Fruit fly (Drosophila melanogaster) whole organism, embryonic: Measurements from ENCODE around the gene HHEX.

Experiments
- BEAF-32 ChIP-seq: fragments of 200-800 bp; sonication (Bioruptor generic); optimal IDR thresholded peaks from 3 replicates; lab custom pipeline; 2017; ENCODE audit warnings: missing biosample characterization, missing genetic modification characterization, mild to moderate bottlenecking, moderate library complexity, missing genetic modification reagents
- BtbVII ChIP-seq: fragments of 200-800 bp; sonication (Bioruptor generic); optimal IDR thresholded peaks from 3 replicates; lab custom pipeline; 2017; ENCODE audit warnings: missing biosample characterization, mild to moderate bottlenecking, missing genetic modification characterization
- CG11247 ChIP-seq: fragments of 200-800 bp; sonication (Bioruptor generic); IDR thresholded peaks from 2 replicates; pipeline ENCODE4 v1.3.6; 2022; ENCODE audit warnings: missing biosample characterization, missing genetic modification characterization
- CG11456 ChIP-seq: fragments of 200-800 bp; sonication (Bioruptor generic); IDR thresholded peaks from 3 replicates; pipeline ENCODE4 v1.3.6; 2022; ENCODE audit warnings: missing biosample characterization, missing genetic modification characterization
- CG13894 ChIP-seq: fragments of 200-800 bp; sonication (Bioruptor generic); optimal IDR thresholded peaks from 3 replicates; lab custom pipeline; 2018; ENCODE audit warnings: missing biosample characterization, mild to moderate bottlenecking, missing genetic modification characterization, moderate library complexity
- CG15269 ChIP-seq: fragments of 200-800 bp; sonication (Bioruptor generic); optimal IDR thresholded peaks from 2 replicates; lab custom pipeline; 2018; ENCODE audit warnings: missing biosample characterization, mild to moderate bottlenecking, missing genetic modification characterization, moderate library complexity
- CG15696 ChIP-seq: fragments of 200-800 bp; sonication (Bioruptor generic); optimal IDR thresholded peaks from 2 replicates; lab custom pipeline; 2019; ENCODE audit warnings: missing biosample characterization, mild to moderate bottlenecking, missing genetic modification characterization, moderate library complexity
- CG1603 ChIP-seq: fragments of 200-800 bp; sonication (Bioruptor generic); optimal IDR thresholded peaks from 2 replicates; lab custom pipeline; 2019; ENCODE audit warnings: missing biosample characterization, mild to moderate bottlenecking, missing genetic modification characterization, moderate library complexity
- CG2199 ChIP-seq: fragments of 200-800 bp; sonication (Bioruptor generic); IDR thresholded peaks from 3 replicates; pipeline ENCODE4 v1.3.6; 2022; ENCODE audit warnings: missing biosample characterization, missing genetic modification characterization
- CG31365 ChIP-seq: fragments of 200-800 bp; sonication (Bioruptor generic); optimal IDR thresholded peaks from 2 replicates; lab custom pipeline; 2018; ENCODE audit warnings: missing biosample characterization, mild to moderate bottlenecking, missing genetic modification characterization
- CG3281 ChIP-seq: fragments of 200-800 bp; sonication (Bioruptor generic); optimal IDR thresholded peaks from 3 replicates; lab custom pipeline; 2017; ENCODE audit warnings: missing biosample characterization, mild to moderate bottlenecking, missing genetic modification characterization
- CG42726 ChIP-seq: fragments of 200-800 bp; sonication (Bioruptor generic); IDR thresholded peaks from 2 replicates; pipeline ENCODE4 v1.3.6; 2022; ENCODE audit warnings: missing biosample characterization, missing genetic modification characterization; ENCODE audit not compliant: partially characterized antibody
- CG4360 ChIP-seq: fragments of 200-800 bp; sonication (Bioruptor generic); IDR thresholded peaks from 2 replicates; pipeline ENCODE4 v1.3.6; 2022; ENCODE audit warnings: missing biosample characterization, missing genetic modification characterization
- CG4820 ChIP-seq: fragments of 200-800 bp; sonication (Bioruptor generic); optimal IDR thresholded peaks from 3 replicates; lab custom pipeline; 2016; ENCODE audit warnings: missing biosample characterization, missing genetic modification characterization
- CG5180 ChIP-seq: fragments of 200-800 bp; sonication (Bioruptor generic); optimal IDR thresholded peaks from 3 replicates; lab custom pipeline; 2017; ENCODE audit warnings: missing biosample characterization, missing genetic modification characterization, mild to moderate bottlenecking, moderate library complexity, missing genetic modification reagents
- CG7372 ChIP-seq: fragments of 200-800 bp; sonication (Bioruptor generic); IDR thresholded peaks from 2 replicates; pipeline ENCODE4 v1.3.6; 2022; ENCODE audit warnings: missing biosample characterization, missing genetic modification characterization
- CG7745 ChIP-seq: fragments of 200-800 bp; sonication (Bioruptor generic); optimal IDR thresholded peaks from 2 replicates; lab custom pipeline; 2018; ENCODE audit warnings: missing biosample characterization, mild to moderate bottlenecking, missing genetic modification characterization, moderate library complexity
- CTCF ChIP-seq: fragments of 200-800 bp; sonication (Bioruptor generic); optimal IDR thresholded peaks from 2 replicates; lab custom pipeline; 2017; ENCODE audit warnings: missing biosample characterization, mild to moderate bottlenecking, missing genetic modification characterization, moderate library complexity
- Dip2 ChIP-seq: fragments of 200-800 bp; sonication (Bioruptor generic); IDR thresholded peaks from 2 replicates; pipeline ENCODE4 v1.3.6; 2022; ENCODE audit warnings: missing biosample characterization, missing genetic modification characterization
- Elba2 ChIP-seq: fragments of 200-800 bp; sonication (Bioruptor generic); optimal IDR thresholded peaks from 3 replicates; lab custom pipeline; 2016; ENCODE audit warnings: missing biosample characterization, missing genetic modification characterization
- HmgZ ChIP-seq: fragments of 200-800 bp; sonication (Bioruptor generic); optimal IDR thresholded peaks from 2 replicates; lab custom pipeline; 2018; ENCODE audit warnings: missing biosample characterization, mild to moderate bottlenecking, missing genetic modification characterization
- Hmr ChIP-seq: fragments of 200-800 bp; sonication (Bioruptor generic); optimal IDR thresholded peaks from 3 replicates; lab custom pipeline; 2017; ENCODE audit warnings: mild to moderate bottlenecking, missing biosample characterization, missing genetic modification reagents, missing genetic modification characterization
- Hr51 ChIP-seq, 2 experiments: fragments of 200-800 bp; sonication (Bioruptor generic); optimal IDR thresholded peaks; 2 replicates in 1 of 2; 3 replicates in 1 of 2; lab custom pipeline; 2016 to 2018; ENCODE audit warnings: missing biosample characterization in 2 of 2, missing genetic modification characterization in 2 of 2, mild to moderate bottlenecking in 1 of 2, moderate library complexity in 1 of 2
- Jarid2 ChIP-seq: fragments of 200-800 bp; sonication (Bioruptor generic); optimal IDR thresholded peaks from 3 replicates; lab custom pipeline; 2017; ENCODE audit warnings: mild to moderate bottlenecking, missing biosample characterization, missing genetic modification reagents, missing genetic modification characterization
- Med ChIP-seq: fragments of 200-800 bp; sonication (Bioruptor generic); peaks from one replicate; lab custom pipeline; 2016; ENCODE audit warnings: missing biosample characterization, missing genetic modification characterization, mild to moderate bottlenecking, inconsistent platforms, moderate library complexity
- Pdp1 ChIP-seq, 2 experiments: fragments of 200-800 bp; sonication (Bioruptor generic); optimal IDR thresholded peaks; 3 replicates each; lab custom pipeline; 2016; ENCODE audit warnings: missing biosample characterization in 2 of 2, missing genetic modification characterization in 2 of 2, mild to moderate bottlenecking in 1 of 2, moderate library complexity in 1 of 2
- Sox100B ChIP-seq: fragments of 200-800 bp; sonication (Bioruptor generic); optimal IDR thresholded peaks from 3 replicates; lab custom pipeline; 2018; ENCODE audit warnings: missing biosample characterization, mild to moderate bottlenecking, missing genetic modification characterization
- Usf ChIP-seq: fragments of 200-800 bp; sonication (Bioruptor generic); optimal IDR thresholded peaks from 2 replicates; lab custom pipeline; 2017; ENCODE audit warnings: missing genotype, missing biosample characterization, missing genetic modification characterization
- ara ChIP-seq: fragments of 200-800 bp; sonication (Bioruptor generic); IDR thresholded peaks from 2 replicates; pipeline ENCODE4 v1.3.6; 2022; ENCODE audit warnings: missing biosample characterization, missing genetic modification characterization
- bcd ChIP-seq: fragments of 200-800 bp; sonication (Bioruptor generic); optimal IDR thresholded peaks from 2 replicates; lab custom pipeline; 2017; ENCODE audit warnings: missing biosample characterization, mild to moderate bottlenecking, missing genetic modification characterization
- dan ChIP-seq: fragments of 200-800 bp; sonication (Bioruptor generic); IDR thresholded peaks from 2 replicates; pipeline ENCODE4 v1.3.6; 2022; ENCODE audit warnings: missing biosample characterization, missing genetic modification characterization
- dimm ChIP-seq: fragments of 200-800 bp; sonication (Bioruptor generic); IDR thresholded peaks from 2 replicates; pipeline ENCODE4 v1.3.6; 2022; ENCODE audit warnings: missing biosample characterization, missing genetic modification characterization
- dpn ChIP-seq, 2 experiments: fragments of 200-800 bp; sonication (Bioruptor generic); optimal IDR thresholded peaks; 3 replicates each; lab custom pipeline; 2016; ENCODE audit warnings: missing biosample characterization in 2 of 2, missing genetic modification characterization in 2 of 2
- exex ChIP-seq: fragments of 200-800 bp; sonication (Bioruptor generic); optimal IDR thresholded peaks from 4 replicates; lab custom pipeline; 2018; ENCODE audit warnings: missing biosample characterization, mild to moderate bottlenecking, missing genetic modification characterization, moderate library complexity
- eyg ChIP-seq: fragments of 200-800 bp; sonication (Bioruptor generic); optimal IDR thresholded peaks from 3 replicates; lab custom pipeline; 2016; ENCODE audit warnings: missing biosample characterization, missing genetic modification characterization
- kni ChIP-seq: fragments of 200-800 bp; sonication (Bioruptor generic); optimal IDR thresholded peaks from 3 replicates; lab custom pipeline; 2017; ENCODE audit warnings: mild to moderate bottlenecking, missing biosample characterization, missing genetic modification reagents, missing genetic modification characterization
- knrl ChIP-seq: fragments of 200-800 bp; sonication (Bioruptor generic); IDR thresholded peaks from 3 replicates; pipeline ENCODE4 v1.3.6; 2022; ENCODE audit warnings: missing biosample characterization, missing genetic modification characterization; ENCODE audit not compliant: partially characterized antibody
- org-1 ChIP-seq: fragments of 200-800 bp; sonication (Bioruptor generic); optimal IDR thresholded peaks from 2 replicates; lab custom pipeline; 2017; ENCODE audit warnings: missing biosample characterization, missing genetic modification characterization
- row ChIP-seq: fragments of 200-800 bp; sonication (Bioruptor generic); IDR thresholded peaks from 3 replicates; pipeline ENCODE4 v1.3.6; 2022; ENCODE audit warnings: missing biosample characterization, missing genetic modification characterization
- salm ChIP-seq: fragments of 200-800 bp; sonication (Bioruptor generic); optimal IDR thresholded peaks from 2 replicates; lab custom pipeline; 2018; ENCODE audit warnings: missing biosample characterization, mild to moderate bottlenecking, missing genetic modification characterization
- sd ChIP-seq: fragments of 200-800 bp; sonication (Bioruptor generic); optimal IDR thresholded peaks from 3 replicates; lab custom pipeline; 2018; ENCODE audit warnings: missing biosample characterization, mild to moderate bottlenecking, missing genetic modification characterization, moderate library complexity
- slou ChIP-seq: fragments of 200-800 bp; sonication (Bioruptor generic); optimal IDR thresholded peaks from 3 replicates; lab custom pipeline; 2016; ENCODE audit warnings: missing biosample characterization, missing genetic modification characterization
- so ChIP-seq: fragments of 200-800 bp; sonication (Bioruptor generic); IDR thresholded peaks from 3 replicates; pipeline ENCODE4 v1.3.6; 2022; ENCODE audit warnings: missing biosample characterization, missing genetic modification characterization
- sob ChIP-seq: fragments of 200-800 bp; sonication (Bioruptor generic); IDR thresholded peaks from 2 replicates; pipeline ENCODE4 v1.3.6; 2022; ENCODE audit warnings: missing biosample characterization, missing genetic modification characterization
- stc ChIP-seq: fragments of 200-800 bp; sonication (Bioruptor generic); IDR thresholded peaks from 2 replicates; pipeline ENCODE4 v1.3.6; 2022; ENCODE audit warnings: missing biosample characterization, missing genetic modification characterization
- tio ChIP-seq: fragments of 200-800 bp; sonication (Bioruptor generic); optimal IDR thresholded peaks from 2 replicates; lab custom pipeline; 2017; ENCODE audit warnings: missing biosample characterization, missing genetic modification characterization, inconsistent platforms
- twi ChIP-seq: fragments of 200-800 bp; optimal IDR thresholded peaks from 2 replicates; lab custom pipeline; 2019; ENCODE audit warnings: missing biosample characterization, mild to moderate bottlenecking, missing genetic modification characterization, moderate library complexity

The HHEX gene

DNA sequence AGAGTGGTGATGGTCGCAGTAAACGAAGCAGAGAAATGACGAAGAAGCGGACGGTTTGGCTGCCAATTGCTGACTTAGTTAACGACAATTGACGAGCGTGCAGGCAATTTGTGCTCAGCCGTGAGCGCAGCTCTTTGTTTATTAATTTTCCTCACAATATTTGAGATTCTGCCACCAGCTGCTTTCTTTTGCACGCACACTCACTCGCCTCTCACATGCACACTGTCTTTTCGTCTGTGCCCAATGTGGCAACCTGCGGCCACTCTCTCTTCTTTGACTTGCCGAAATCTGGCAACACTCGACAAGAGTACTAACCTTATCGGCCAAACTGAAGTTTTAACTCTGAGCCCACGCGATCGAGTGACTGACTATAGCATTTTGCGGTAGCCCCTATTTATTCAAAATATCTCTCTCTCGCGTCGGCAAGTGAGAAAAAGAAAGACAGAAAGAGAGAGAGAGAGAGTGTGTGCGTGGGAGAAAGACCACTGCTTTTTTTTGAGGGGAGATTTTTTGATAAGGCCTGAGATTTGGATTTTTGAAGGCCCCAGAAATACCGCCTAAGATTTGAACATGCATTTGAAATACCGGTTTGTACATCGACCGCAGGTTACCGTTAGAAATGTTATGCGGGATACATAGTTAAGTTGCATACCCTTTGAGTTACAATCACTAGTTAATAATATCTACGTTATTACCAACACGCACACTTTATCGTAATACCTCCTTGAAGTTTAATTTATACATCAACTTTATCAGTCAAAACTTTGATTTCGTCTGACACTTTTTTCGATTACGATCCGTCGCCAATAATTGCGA is 20.1 kb downstream of the HHEX start, which contains the start of gene Mvl (continued):
- TF ChIP-seq Sox100B (GFP tag; lab: Kevin White, UChicago) (no peak), tio (no peak), knrl (no peak), CG15696 (tag; lab: Kevin White, UChicago) (no peak), sob (GFP tag; lab: Robert Waterston, UW) (no peak), Usf (GFP tag; lab: Kevin White, UChicago) (no peak), twi (tag; lab: Kevin White, UChicago) (no peak), CG3281 (GFP tag; lab: Kevin White, UChicago) (no peak), so (GFP tag; lab: Robert Waterston, UW) (no peak), CG42726 (GFP tag; lab: Robert Waterston, UW) (no peak), slou (GFP tag; lab: Kevin White, UChicago) (no peak), HmgZ (tag; lab: Kevin White, UChicago) (peak; percentile 81), eyg (GFP tag; lab: Kevin White, UChicago) (no peak), kni (GFP tag; lab: Kevin White, UChicago) (peak; percentile 58), ara (GFP tag; lab: Robert Waterston, UW) (no peak), CG4820 (GFP tag; lab: Kevin White, UChicago) (no peak), salm (tag; lab: Kevin White, UChicago) (no peak), Hmr (GFP tag; lab: Kevin White, UChicago) (no peak), Dip2 (GFP tag; lab: Robert Waterston, UW) (no peak), Jarid2 (GFP tag; lab: Kevin White, UChicago) (peak; percentile 74), CG5180 (GFP tag; lab: Kevin White, UChicago) (no peak), CG7372 (GFP tag; lab: Robert Waterston, UW) (no peak), org-1 (GFP tag; lab: Kevin White, UChicago) (no peak)

dm6 chr3R:21059486-21060356 is 21.0 kb downstream of the HHEX start:
- TF ChIP-seq CG15269 (tag; lab: Kevin White, UChicago): no peak
- no peak for TF ChIP-seq CG7372 (GFP tag; lab: Robert Waterston, UW)
- no peak for TF ChIP-seq CG31365 (tag; lab: Kevin White, UChicago)
- no peak for TF ChIP-seq Hr51 (GFP tag; optimal IDR thresholded peaks at IDR 0.05; lab: Kevin White, UChicago)
- no peak for TF ChIP-seq CG1603 (tag; lab: Kevin White, UChicago)
- TF ChIP-seq stc (GFP tag; lab: Robert Waterston, UW): no peak
- peak; percentile 88; the same call in 2 of the 3 replicates for TF ChIP-seq CG2199 (GFP tag; lab: Robert Waterston, UW)
- peak; percentile 74 for TF ChIP-seq CG4360 (GFP tag; lab: Robert Waterston, UW)
- no peak for TF ChIP-seq CG13894 (tag; lab: Kevin White, UChicago)
- no peak for TF ChIP-seq CG7745 (tag; lab: Kevin White, UChicago)
- no peak for TF ChIP-seq row
- TF ChIP-seq BEAF-32 (GFP tag; lab: Kevin White, UChicago): no peak
- TF ChIP-seq bcd (GFP tag; lab: Kevin White, UChicago): no peak
- TF ChIP-seq CG11456: no peak
- no peak for TF ChIP-seq Jarid2 (GFP tag; lab: Kevin White, UChicago)
- no peak for TF ChIP-seq Med (GFP tag; lab: Kevin White, UChicago)
- TF ChIP-seq dimm (GFP tag; lab: Robert Waterston, UW): no peak
- TF ChIP-seq BtbVII (GFP tag; lab: Kevin White, UChicago): peak; percentile 23
- TF ChIP-seq exex: peak; percentile 73
- no peak for TF ChIP-seq CG11247 (GFP tag; lab: Robert Waterston, UW)
- TF ChIP-seq Elba2: peak; percentile 62
- no peak for TF ChIP-seq dan (GFP tag; lab: Robert Waterston, UW)
- TF ChIP-seq CTCF (GFP tag; lab: Kevin White, UChicago): no peak
- no peak for TF ChIP-seq dpn (GFP tag; optimal IDR thresholded peaks at IDR 0.05; lab: Kevin White, UChicago)
- peak in 1 of 2 experiments; percentile 56 for TF ChIP-seq Pdp1 (GFP tag; optimal IDR thresholded peaks at IDR 0.05; lab: Kevin White, UChicago)
- TF ChIP-seq sd: no peak
